Worm (Caenorhabditis elegans) whole organism, L2 larva: ENCODE data around the gene ttr-43.

Experiments
- C34F6.9 ChIP-seq: fragments of 150-350 bp; optimal IDR thresholded peaks from 2 replicates; lab custom pipeline; 2014; ENCODE audit warnings: missing biosample characterization, missing genetic modification characterization
- F13H6.1 ChIP-seq: sonication (generic microtip); optimal IDR thresholded peaks from 2 replicates; lab custom pipeline; 2016; ENCODE audit warnings: missing genetic modification characterization, missing compliant biosample characterization
- Y55F3AM.14 ChIP-seq: fragments of 200-800 bp; sonication (Bioruptor generic); optimal IDR thresholded peaks from 2 replicates; lab custom pipeline; 2018; ENCODE audit warnings: mild to moderate bottlenecking, missing genetic modification characterization, missing compliant biosample characterization
- ZK546.5 ChIP-seq: sonication (generic microtip); optimal IDR thresholded peaks from 2 replicates; lab custom pipeline; 2017; ENCODE audit warnings: missing biosample characterization, missing genetic modification characterization
- alr-1 ChIP-seq: fragments of 150-350 bp; optimal IDR thresholded peaks from 2 replicates; lab custom pipeline; 2014; ENCODE audit warnings: missing biosample characterization, missing genetic modification characterization
- ama-1 ChIP-seq: fragments of 150-350 bp; optimal IDR thresholded peaks from 2 replicates; lab custom pipeline; 2018; ENCODE audit warnings: inconsistent platforms
- ceh-16 ChIP-seq: fragments of 150-350 bp; optimal IDR thresholded peaks from 2 replicates; lab custom pipeline; 2014; ENCODE audit warnings: missing biosample characterization, missing genetic modification characterization
- ceh-82 ChIP-seq: fragments of 150-350 bp; optimal IDR thresholded peaks from 2 replicates; lab custom pipeline; 2014; ENCODE audit warnings: missing biosample characterization, missing genetic modification characterization
- crh-2 ChIP-seq: sonication (generic microtip); optimal IDR thresholded peaks from 2 replicates; lab custom pipeline; 2017; ENCODE audit warnings: missing biosample characterization, missing genetic modification characterization
- dmd-4 ChIP-seq: sonication (generic microtip); optimal IDR thresholded peaks from 2 replicates; lab custom pipeline; 2017; ENCODE audit warnings: missing biosample characterization, missing genetic modification characterization
- egl-27 ChIP-seq: sonication (generic microtip); optimal IDR thresholded peaks from 3 replicates; lab custom pipeline; 2017; ENCODE audit warnings: missing biosample characterization, missing genetic modification reagents, missing genetic modification characterization
- elt-1 ChIP-seq: fragments of 150-350 bp; optimal IDR thresholded peaks from 2 replicates; lab custom pipeline; 2014; ENCODE audit warnings: missing biosample characterization, missing genetic modification characterization
- elt-3 ChIP-seq: sonication (generic microtip); optimal IDR thresholded peaks from 2 replicates; lab custom pipeline; 2017; ENCODE audit warnings: missing biosample characterization, missing genetic modification characterization
- gmeb-1 ChIP-seq: fragments of 150-350 bp; optimal IDR thresholded peaks from 2 replicates; lab custom pipeline; 2014; ENCODE audit warnings: missing biosample characterization, missing genetic modification characterization
- lin-13 ChIP-seq: fragments of 150-350 bp; optimal IDR thresholded peaks from 2 replicates; lab custom pipeline; 2014; ENCODE audit warnings: missing biosample characterization, missing genetic modification reagents, missing genetic modification characterization
- lin-39 ChIP-seq: fragments of 150-350 bp; optimal IDR thresholded peaks from 2 replicates; lab custom pipeline; 2014; ENCODE audit warnings: missing biosample characterization, missing genetic modification reagents, missing genetic modification characterization
- lsy-2 ChIP-seq, 2 experiments: fragments of 150-350 bp in 1 of 2; sonication (generic microtip) in 1 of 2; optimal IDR thresholded peaks; 2 replicates each; lab custom pipeline; 2014 to 2017; ENCODE audit warnings: missing biosample characterization in 2 of 2, missing genetic modification characterization in 2 of 2
- mbf-1 ChIP-seq: sonication (generic microtip); optimal IDR thresholded peaks from 2 replicates; lab custom pipeline; 2017; ENCODE audit warnings: missing biosample characterization, missing genetic modification characterization
- nhr-11 ChIP-seq: fragments of 150-350 bp; optimal IDR thresholded peaks from 2 replicates; lab custom pipeline; 2014; ENCODE audit warnings: missing biosample characterization, missing genetic modification characterization
- nhr-12 ChIP-seq: fragments of 150-350 bp; optimal IDR thresholded peaks from 2 replicates; lab custom pipeline; 2014; ENCODE audit warnings: missing biosample characterization, missing genetic modification characterization
- nhr-129 ChIP-seq: fragments of 150-350 bp; optimal IDR thresholded peaks from 2 replicates; lab custom pipeline; 2014; ENCODE audit warnings: missing biosample characterization, missing genetic modification characterization
- nhr-21 ChIP-seq: fragments of 150-350 bp; optimal IDR thresholded peaks from 2 replicates; lab custom pipeline; 2014; ENCODE audit warnings: missing biosample characterization, missing genetic modification characterization
- nhr-23 ChIP-seq: fragments of 150-350 bp; optimal IDR thresholded peaks from 2 replicates; lab custom pipeline; 2014; ENCODE audit warnings: missing biosample characterization, missing genetic modification reagents, missing genetic modification characterization
- nhr-237 ChIP-seq: fragments of 150-350 bp; optimal IDR thresholded peaks from 2 replicates; lab custom pipeline; 2014; ENCODE audit warnings: missing biosample characterization, missing genetic modification characterization
- nhr-25 ChIP-seq: fragments of 150-350 bp; sonication (generic microtip); optimal IDR thresholded peaks from 3 replicates; lab custom pipeline; 2014; ENCODE audit warnings: missing biosample characterization, missing genetic modification characterization
- nhr-6 ChIP-seq: fragments of 150-350 bp; optimal IDR thresholded peaks from 2 replicates; lab custom pipeline; 2014; ENCODE audit warnings: missing biosample characterization, missing genetic modification characterization
- nhr-77 ChIP-seq: fragments of 150-350 bp; optimal IDR thresholded peaks from 2 replicates; lab custom pipeline; 2014; ENCODE audit warnings: missing biosample characterization, missing genetic modification characterization
- peb-1 ChIP-seq: fragments of 150-350 bp; optimal IDR thresholded peaks from 2 replicates; lab custom pipeline; 2014; ENCODE audit warnings: missing biosample characterization, missing genetic modification characterization
- sem-4 ChIP-seq: fragments of 150-350 bp; optimal IDR thresholded peaks from 2 replicates; lab custom pipeline; 2014; ENCODE audit warnings: missing biosample characterization, missing genetic modification reagents, missing genetic modification characterization
- sma-3 ChIP-seq: sonication (generic microtip); optimal IDR thresholded peaks from 2 replicates; lab custom pipeline; 2016; ENCODE audit warnings: missing genetic modification reagents, missing genetic modification characterization, missing compliant biosample characterization
- sma-9 ChIP-seq, 2 experiments: fragments of 150-350 bp in 1 of 2; sonication (generic microtip) in 1 of 2; optimal IDR thresholded peaks; 2 replicates each; lab custom pipeline; 2014 to 2016; ENCODE audit warnings: missing genetic modification characterization in 2 of 2, mild to moderate bottlenecking in 1 of 2, missing biosample characterization in 1 of 2, missing compliant biosample characterization in 1 of 2, missing genetic modification reagents in 1 of 2, moderate library complexity in 1 of 2
- snpc-4 ChIP-seq: fragments of 150-350 bp; optimal IDR thresholded peaks from 2 replicates; lab custom pipeline; 2014; ENCODE audit warnings: missing biosample characterization, missing genetic modification characterization
- unc-62 ChIP-seq: fragments of 150-350 bp; optimal IDR thresholded peaks from 2 replicates; lab custom pipeline; 2014; ENCODE audit warnings: missing biosample characterization, missing genetic modification reagents, missing genetic modification characterization
- zag-1 ChIP-seq: fragments of 150-350 bp; optimal IDR thresholded peaks from 2 replicates; lab custom pipeline; 2014; ENCODE audit warnings: missing biosample characterization, missing genetic modification characterization
- ztf-1 ChIP-seq: fragments of 200-800 bp; sonication (Bioruptor generic); conservative IDR thresholded peaks from 2 replicates; pipeline ENCODE4 v1.3.6; 2022; ENCODE audit warnings: missing genetic modification characterization, missing compliant biosample characterization
- ztf-4 ChIP-seq: fragments of 150-350 bp; optimal IDR thresholded peaks from 2 replicates; lab custom pipeline; 2014; ENCODE audit warnings: missing biosample characterization, missing genetic modification characterization

ttr-43 gene

ce11 chrV:12579299-12579698 lies 11.2 kb downstream of the ttr-43 start, which contains the start of gene E02A10.3:
TSS of gene E02A10.3 (plus strand) at chrV:12579599.
- TF ChIP-seq nhr-6, result no peak
- no peak for TF ChIP-seq ztf-4
- TF ChIP-seq F13H6.1, result no peak
- no peak for TF ChIP-seq ceh-82 (tag; lab: Kevin White, UChicago)
- TF ChIP-seq sma-3 (GFP tag; lab: Kevin White, UChicago), result no peak
- no peak for TF ChIP-seq sem-4
- no peak for TF ChIP-seq unc-62 (GFP tag; lab: Kevin White, UChicago)

ce11 chrV:12576495-12576947 lies 14.0 kb downstream of the ttr-43 start, which contains the start of gene grl-23:
TSS of gene grl-23 (minus strand) at chrV:12576897.
- TF ChIP-seq dmd-4 (tag; lab: Kevin White, UChicago) (no peak), gmeb-1 (no peak), nhr-6 (no peak), nhr-25 (tag; lab: Kevin White, UChicago) (no peak), lsy-2 (tag; optimal IDR thresholded peaks at IDR 0.05; lab: Kevin White, UChicago) (no peak), sma-3 (GFP tag; lab: Kevin White, UChicago) (no peak), nhr-11 (no peak), Y55F3AM.14 (no peak), C34F6.9 (tag; lab: Kevin White, UChicago) (no peak), sem-4 (no peak), sma-9 (GFP tag; optimal IDR thresholded peaks at IDR 0.05; lab: Kevin White, UChicago) (no peak), sma-9 (tag; optimal IDR thresholded peaks at IDR 0.05; lab: Kevin White, UChicago) (no peak)

DNA sequence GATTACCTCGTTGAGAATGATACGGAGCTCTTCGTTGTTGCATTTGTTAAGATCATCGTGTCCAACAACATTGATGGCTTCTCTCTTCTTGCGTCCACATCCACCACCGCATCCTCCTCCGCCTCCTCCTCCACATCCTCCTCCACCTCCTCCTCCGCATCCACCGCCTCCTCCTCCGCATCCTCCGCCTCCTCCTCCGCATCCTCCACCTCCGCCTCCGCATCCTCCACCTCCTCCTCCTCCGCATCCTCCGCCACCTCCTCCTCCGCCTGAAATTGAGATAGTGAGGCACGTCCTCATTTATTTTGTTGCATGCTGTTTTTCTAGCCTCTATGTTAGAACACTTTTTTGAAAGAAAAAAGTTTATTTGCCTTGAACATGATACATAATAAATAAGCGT lies 14.7 kb downstream of the ttr-43 start:
- TF ChIP-seq elt-3 (tag; lab: Kevin White, UChicago) (no peak), nhr-21 (tag; lab: Kevin White, UChicago) (no peak), lin-39 (tag; lab: Kevin White, UChicago) (no peak), nhr-77 (tag; lab: Kevin White, UChicago) (no peak), dmd-4 (tag; lab: Kevin White, UChicago) (no peak), unc-62 (GFP tag; lab: Kevin White, UChicago) (no peak), ztf-4 (no peak), nhr-129 (tag; lab: Kevin White, UChicago) (no peak), lsy-2 (tag; optimal IDR thresholded peaks at IDR 0.05; lab: Kevin White, UChicago) (no peak)

ce11 chrV:12570271-12570670 lies 20.2 kb downstream of the ttr-43 start:
- TF ChIP-seq gmeb-1, result no peak
- TF ChIP-seq nhr-129 (tag; lab: Kevin White, UChicago), result no peak
- TF ChIP-seq elt-3 (tag; lab: Kevin White, UChicago), result no peak
- TF ChIP-seq nhr-23 (tag; lab: Kevin White, UChicago), result no peak
- no peak for TF ChIP-seq lin-13 (GFP tag; lab: Kevin White, UChicago)
- no peak for TF ChIP-seq snpc-4 (tag; lab: Kevin White, UChicago)
- no peak for TF ChIP-seq egl-27 (tag; lab: Kevin White, UChicago)
- no peak for TF ChIP-seq mbf-1 (tag; lab: Kevin White, UChicago)
- no peak for TF ChIP-seq ZK546.5 (tag; lab: Kevin White, UChicago)

DNA sequence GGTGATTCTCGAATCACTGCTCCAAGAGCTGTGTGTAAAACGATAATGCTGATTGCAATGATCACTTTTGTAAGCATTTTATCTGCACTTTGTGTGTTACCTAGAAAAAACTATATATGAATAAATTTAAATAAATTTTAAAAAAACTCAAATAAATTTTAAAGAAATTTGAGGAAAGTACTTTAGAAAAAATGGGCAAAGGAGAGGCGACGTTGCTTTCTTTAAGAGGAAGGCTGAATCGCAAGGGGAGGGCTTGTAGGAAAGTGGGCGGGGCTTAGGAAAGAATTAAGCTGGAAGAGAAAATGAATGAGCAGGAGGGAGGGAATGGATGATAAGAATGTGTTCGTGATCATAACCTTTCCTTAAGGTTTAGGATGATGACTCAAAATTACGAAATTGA lies 22.7 kb downstream of the ttr-43 start, which contains the start of gene E02A10.4:
Gene E02A10.4, minus strand, starts transcription at position 101 of the 400 bp plus-strand sequence.
- TF ChIP-seq sem-4, result no peak
- no peak for TF ChIP-seq Y55F3AM.14
- TF ChIP-seq crh-2, result no peak
- TF ChIP-seq nhr-237 (tag; lab: Kevin White, UChicago), result no peak
- no peak for TF ChIP-seq sma-3 (GFP tag; lab: Kevin White, UChicago)

DNA sequence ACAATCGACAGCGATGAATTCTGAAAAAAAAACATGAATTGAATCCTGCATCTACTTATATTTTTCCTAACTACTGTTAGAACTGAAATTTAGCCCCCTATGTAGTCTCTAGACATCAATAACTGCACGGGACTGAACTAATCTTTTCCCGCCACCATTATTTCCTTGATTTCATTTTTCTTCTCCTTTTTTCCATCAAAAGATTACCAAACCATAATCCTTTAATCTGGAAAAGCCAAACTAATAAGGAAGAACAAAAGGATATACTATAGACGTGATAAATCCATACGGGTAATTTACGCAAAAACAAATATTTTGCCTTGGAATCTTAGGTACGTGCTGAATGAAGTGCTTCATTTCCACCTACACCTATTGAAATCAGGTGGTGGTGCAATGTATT lies 23.2 kb downstream of the ttr-43 start:
- no peak for TF ChIP-seq lin-13 (GFP tag; lab: Kevin White, UChicago)
- TF ChIP-seq F13H6.1, result no peak
- no peak for TF ChIP-seq ztf-4
- TF ChIP-seq elt-1, result no peak
- TF ChIP-seq sma-3 (GFP tag; lab: Kevin White, UChicago), result no peak
- TF ChIP-seq C34F6.9 (tag; lab: Kevin White, UChicago), result no peak
- TF ChIP-seq peb-1, result no peak
- TF ChIP-seq lsy-2 (tag; optimal IDR thresholded peaks at IDR 0.05; lab: Kevin White, UChicago), result no peak
- TF ChIP-seq ztf-1 (GFP tag; lab: Robert Waterston, UW), result no peak
- no peak for TF ChIP-seq crh-2
- TF ChIP-seq ceh-82 (tag; lab: Kevin White, UChicago), result no peak
- no peak for TF ChIP-seq alr-1
- TF ChIP-seq ZK546.5 (tag; lab: Kevin White, UChicago), result no peak
- TF ChIP-seq egl-27 (tag; lab: Kevin White, UChicago), result no peak
- no peak for TF ChIP-seq nhr-12
- no peak for TF ChIP-seq zag-1 (tag; lab: Kevin White, UChicago)
- TF ChIP-seq ceh-16 (tag; lab: Kevin White, UChicago), result no peak
- TF ChIP-seq ama-1 (lab: Kevin White, UChicago), result no peak
- TF ChIP-seq lin-39 (tag; lab: Kevin White, UChicago), result no peak
- TF ChIP-seq snpc-4 (tag; lab: Kevin White, UChicago), result no peak
